Worm (Caenorhabditis elegans): Measurements from ENCODE around the gene lido-9.

lido-9 gene

DNA sequence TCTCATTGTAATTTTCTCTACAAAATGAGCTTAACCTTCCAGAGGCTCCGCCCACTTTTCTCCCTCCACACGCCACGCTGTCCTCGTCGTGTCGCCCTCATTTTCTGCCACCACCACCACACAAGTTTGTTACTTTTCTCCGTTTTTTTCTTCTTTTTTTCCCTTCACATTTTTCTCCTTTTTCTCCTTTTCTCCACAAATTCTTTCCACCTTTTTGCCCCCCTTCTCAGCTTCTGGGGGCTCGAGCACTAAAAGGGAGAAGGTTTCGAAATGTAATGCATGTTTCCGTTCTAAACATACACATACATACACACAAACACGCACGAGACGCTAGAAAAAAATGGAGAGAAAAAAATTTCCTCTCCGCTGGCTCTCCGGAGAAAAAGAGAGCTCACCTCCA is 24.0 kb upstream of the lido-9 start, which contains the start of gene nhr-88 (continued):
- TF ChIP-seq snpc-4 (tag; optimal IDR thresholded peaks at IDR 0.05) (no peak), elt-3 (tag; optimal IDR thresholded peaks at IDR 0.05) (no peak), tbx-2 (tag; optimal IDR thresholded peaks at IDR 0.05) (peak; percentile 20), mef-2 (tag; optimal IDR thresholded peaks at IDR 0.05) (no peak), blmp-1 (tag; optimal IDR thresholded peaks at IDR 0.05) (no peak), lir-3 (tag; optimal IDR thresholded peaks at IDR 0.05; ENCODE audit: poor library complexity) (no peak), unc-62 (GFP tag; optimal IDR thresholded peaks at IDR 0.05) (no peak), grh-1 (GFP tag; IDR thresholded peaks at IDR 0.05) (no peak), nhr-84 (tag; optimal IDR thresholded peaks at IDR 0.05) (no peak), skn-1 (tag; optimal IDR thresholded peaks at IDR 0.05) (no peak), zip-4 (GFP tag; optimal IDR thresholded peaks at IDR 0.05) (no peak), jun-1 (tag; optimal IDR thresholded peaks at IDR 0.05) (no peak), fkh-8 (tag; optimal IDR thresholded peaks at IDR 0.05) (peak; percentile 60), nhr-11 (tag; optimal IDR thresholded peaks at IDR 0.05) (no peak), unc-130 (tag; optimal IDR thresholded peaks at IDR 0.05) (no peak), alr-1 (tag; optimal IDR thresholded peaks at IDR 0.05; ENCODE audit: borderline replicate concordance) (no peak), hlh-17 (GFP tag; optimal IDR thresholded peaks at IDR 0.05; ENCODE audit: borderline replicate concordance) (no peak), irx-1 (tag; optimal IDR thresholded peaks at IDR 0.05) (no peak), C16A3.4 (tag; optimal IDR thresholded peaks at IDR 0.05) (no peak), lin-39 (tag; optimal IDR thresholded peaks at IDR 0.05) (no peak), nhr-12 (tag; optimal IDR thresholded peaks at IDR 0.05) (no peak), nhr-77 (tag; optimal IDR thresholded peaks at IDR 0.05) (no peak), nhr-19 (GFP tag; conservative IDR thresholded peaks at IDR 0.05) (no peak), elt-2 (tag; optimal IDR thresholded peaks at IDR 0.05) (no peak), efl-1 (optimal IDR thresholded peaks at IDR 0.05) (peak in 1 of 2 experiments; percentile 10), efl-1 (GFP tag; optimal IDR thresholded peaks at IDR 0.05 in 1 of 2) (peak in 1 of 2 experiments; percentile 54), isw-1 (GFP tag; IDR thresholded peaks at IDR 0.05) (peak; percentile 23; the same call in 1 of the 2 replicates), unc-98 (GFP tag; IDR thresholded peaks at IDR 0.05) (no peak), zag-1 (tag; optimal IDR thresholded peaks at IDR 0.05) (no peak), nhr-47 (tag; optimal IDR thresholded peaks at IDR 0.05) (peak; percentile 36), nhr-90 (tag; optimal IDR thresholded peaks at IDR 0.05; ENCODE audit: poor library complexity) (no peak), ceh-90 (tag; optimal IDR thresholded peaks at IDR 0.05) (no peak), lin-15B (tag; optimal IDR thresholded peaks at IDR 0.05) (no peak), nhr-20 (tag; optimal IDR thresholded peaks at IDR 0.05) (no peak), pqm-1 (tag; optimal IDR thresholded peaks at IDR 0.05) (no peak), nhr-28 (tag; optimal IDR thresholded peaks at IDR 0.05) (no peak), mep-1 (tag; optimal IDR thresholded peaks at IDR 0.05) (no peak), egl-13 (tag; optimal IDR thresholded peaks at IDR 0.05) (peak; percentile 38), swsn-7 (tag; optimal IDR thresholded peaks at IDR 0.05) (peak; percentile 9), ama-1 (optimal IDR thresholded peaks at IDR 0.05) (no peak), lsy-2 (tag; optimal IDR thresholded peaks at IDR 0.05) (peak in 1 of 2 experiments; percentile 42), ets-5 (GFP tag; IDR thresholded peaks at IDR 0.05) (no peak), C34B4.2 (tag; optimal IDR thresholded peaks at IDR 0.05) (no peak), sptf-1 (tag; optimal IDR thresholded peaks at IDR 0.05) (no peak), ceh-82 (tag; optimal IDR thresholded peaks at IDR 0.05) (peak in 1 of 3 experiments; percentile 48), lin-14 (GFP tag; optimal IDR thresholded peaks at IDR 0.05) (peak; percentile 79), unc-86 (tag; optimal IDR thresholded peaks at IDR 0.05) (peak; percentile 32)
